Worm (Caenorhabditis elegans): ENCODE data around the gene T23E1.3.

The T23E1.3 gene

DNA sequence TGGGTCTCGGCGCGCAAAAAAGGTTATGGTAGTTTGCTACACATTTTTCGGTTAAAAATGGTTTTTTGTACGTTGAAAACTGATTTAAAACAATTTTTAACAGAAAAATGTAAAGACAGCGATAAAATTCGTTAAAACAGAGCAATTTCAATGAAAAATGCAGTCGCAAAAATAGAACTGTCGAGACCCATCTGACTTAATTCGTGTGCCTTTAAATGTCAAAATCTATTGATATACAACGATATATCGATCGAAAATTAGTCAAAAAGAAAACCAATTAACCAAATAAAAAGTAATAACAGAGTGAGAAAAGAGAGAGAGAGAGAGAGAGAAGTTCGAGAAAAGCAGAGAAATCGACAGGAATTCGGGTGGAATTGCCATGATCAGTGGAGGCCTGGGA, 24.6 kb upstream of the T23E1.3 start:
- TF ChIP-seq pha-2 (tag; optimal IDR thresholded peaks at IDR 0.05) (no peak), dve-1 (tag; optimal IDR thresholded peaks at IDR 0.05) (no peak)

DNA sequence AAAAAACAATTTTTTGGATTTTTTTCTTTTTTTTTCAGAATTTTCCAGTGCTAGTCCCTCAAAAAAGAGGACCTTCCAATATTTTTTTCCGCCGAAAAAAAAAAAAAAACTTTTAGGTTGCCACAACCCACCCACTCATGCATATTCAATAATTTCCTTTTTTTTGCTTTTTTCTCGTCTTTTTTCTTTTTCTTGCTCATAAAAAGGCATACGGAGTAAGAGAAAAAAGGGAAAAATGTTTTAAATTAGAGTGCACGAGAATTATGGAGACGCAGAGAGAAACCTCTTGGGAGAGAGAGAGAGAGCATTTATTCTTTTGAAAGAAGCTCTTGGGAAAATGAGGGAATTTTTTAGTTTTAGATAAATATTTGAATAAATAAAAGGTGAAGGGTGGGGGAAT, 17.7 kb upstream of the T23E1.3 start:
- no peak for TF ChIP-seq elt-4 (tag; optimal IDR thresholded peaks at IDR 0.05)
- TF ChIP-seq ceh-6 (GFP tag; optimal IDR thresholded peaks at IDR 0.05) = no peak
- TF ChIP-seq ceh-24 (tag; optimal IDR thresholded peaks at IDR 0.05) = no peak
- TF ChIP-seq hlh-13 (GFP tag; optimal IDR thresholded peaks at IDR 0.05) = no peak
- no peak for TF ChIP-seq madf-2 (tag; optimal IDR thresholded peaks at IDR 0.05)
- no peak for TF ChIP-seq ceh-19 (GFP tag; optimal IDR thresholded peaks at IDR 0.05)
- no peak for TF ChIP-seq pax-1 (tag; optimal IDR thresholded peaks at IDR 0.05)
- no peak for TF ChIP-seq nfya-1 (tag; optimal IDR thresholded peaks at IDR 0.05)

DNA sequence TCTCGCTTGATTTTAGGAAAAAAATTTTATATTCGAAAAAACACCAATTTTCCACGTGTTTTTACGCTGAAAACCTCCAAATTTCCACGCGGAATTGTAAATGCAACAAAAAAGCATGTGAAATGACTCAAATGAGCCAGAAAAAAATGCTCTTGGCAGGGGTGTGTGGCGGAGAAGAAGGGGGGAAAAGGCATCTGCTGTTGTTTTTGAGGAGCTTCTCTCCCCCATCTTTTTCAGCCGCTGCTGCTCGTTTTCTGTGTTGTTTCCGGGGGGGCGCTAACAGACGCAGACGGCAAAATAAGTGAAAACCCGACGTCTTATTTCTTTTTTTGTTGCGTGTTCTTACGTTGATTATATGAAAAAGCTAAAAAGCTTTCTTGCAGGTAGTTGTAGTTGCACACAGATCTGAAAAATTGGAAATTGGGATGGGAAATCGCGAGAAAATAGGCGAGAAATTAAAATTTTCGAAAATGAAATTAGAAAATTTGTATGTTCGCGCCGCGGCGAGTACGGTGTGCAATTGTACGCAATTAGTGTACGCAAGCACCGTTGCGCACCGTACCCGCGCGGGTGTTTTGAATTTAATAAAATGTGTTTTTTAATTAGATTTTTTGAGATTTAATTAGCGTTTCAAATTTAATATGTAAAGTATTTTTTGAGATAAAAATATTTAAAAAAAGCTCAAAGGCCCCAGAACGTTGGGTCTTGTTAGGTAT, 13.7 kb upstream of the T23E1.3 start:
- TF ChIP-seq C08G9.2 (tag; optimal IDR thresholded peaks at IDR 0.05) (no peak), Y22D7AL.16 (tag; optimal IDR thresholded peaks at IDR 0.05) (no peak), unc-55 (GFP tag; optimal IDR thresholded peaks at IDR 0.05) (no peak), hlh-15 (tag; optimal IDR thresholded peaks at IDR 0.05) (no peak), unc-42 (tag; optimal IDR thresholded peaks at IDR 0.05) (no peak), ceh-30 (tag; optimal IDR thresholded peaks at IDR 0.05) (no peak), hlh-30 (tag; optimal IDR thresholded peaks at IDR 0.05; ENCODE audit: insufficient read depth) (no peak), syd-9 (tag; optimal IDR thresholded peaks at IDR 0.05) (no peak), unc-3 (GFP tag; conservative IDR thresholded peaks at IDR 0.05) (no peak), unc-3 (tag; optimal IDR thresholded peaks at IDR 0.05) (no peak), lin-11 (tag; optimal IDR thresholded peaks at IDR 0.05) (no peak), fax-1 (tag; optimal IDR thresholded peaks at IDR 0.05) (no peak), sdc-2 (tag; optimal IDR thresholded peaks at IDR 0.05) (no peak), ceh-9 (tag; optimal IDR thresholded peaks at IDR 0.05) (no peak), sox-4 (tag; optimal IDR thresholded peaks at IDR 0.05) (no peak)

DNA sequence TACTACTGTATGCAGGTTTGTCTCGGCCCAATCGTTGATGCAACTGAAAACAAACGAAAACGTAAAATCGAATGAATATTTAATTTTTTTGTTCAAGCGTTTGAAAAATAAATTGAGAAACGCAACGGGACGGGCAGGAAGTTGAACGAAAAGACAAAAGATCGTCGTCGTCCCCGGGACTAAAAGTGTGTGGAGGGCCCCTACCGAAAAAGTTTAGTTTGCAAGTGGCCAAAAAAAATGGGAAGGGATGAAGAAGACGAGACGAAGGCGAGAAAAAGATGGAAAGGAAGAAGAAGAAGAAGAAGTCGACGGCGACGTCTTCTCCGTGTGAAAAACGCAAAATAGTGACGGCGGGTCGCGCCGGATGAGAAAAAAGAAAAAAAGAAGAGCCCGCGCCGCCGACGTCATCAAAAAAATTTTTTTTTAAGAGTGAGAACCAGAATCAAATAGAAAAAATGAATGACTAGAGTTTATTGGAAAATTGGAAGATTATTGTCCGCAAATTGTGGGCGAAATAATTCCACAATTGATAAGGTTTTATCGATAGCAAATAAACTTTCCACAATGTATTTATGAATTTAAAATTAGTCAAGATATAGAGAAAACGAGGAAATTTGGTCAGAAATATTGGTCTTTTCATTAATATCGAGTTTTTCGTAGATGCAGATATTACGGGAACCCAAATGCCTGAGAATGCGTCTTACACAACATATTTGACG, 12.4 kb upstream of the T23E1.3 start, which contains the start of gene mca-3:
Gene mca-3 (minus strand): TSS at position 51 of the 719 bp plus-strand sequence.
- no peak for TF ChIP-seq pat-9 (tag; optimal IDR thresholded peaks at IDR 0.05)
- TF ChIP-seq ceh-31 (tag; optimal IDR thresholded peaks at IDR 0.05) = peak; percentile 8
- peak; percentile 19 for TF ChIP-seq elt-2 (tag; optimal IDR thresholded peaks at IDR 0.05)
- no peak for TF ChIP-seq pqm-1 (tag; optimal IDR thresholded peaks at IDR 0.05)
- TF ChIP-seq unc-42 (tag; optimal IDR thresholded peaks at IDR 0.05) = peak; percentile 48

DNA sequence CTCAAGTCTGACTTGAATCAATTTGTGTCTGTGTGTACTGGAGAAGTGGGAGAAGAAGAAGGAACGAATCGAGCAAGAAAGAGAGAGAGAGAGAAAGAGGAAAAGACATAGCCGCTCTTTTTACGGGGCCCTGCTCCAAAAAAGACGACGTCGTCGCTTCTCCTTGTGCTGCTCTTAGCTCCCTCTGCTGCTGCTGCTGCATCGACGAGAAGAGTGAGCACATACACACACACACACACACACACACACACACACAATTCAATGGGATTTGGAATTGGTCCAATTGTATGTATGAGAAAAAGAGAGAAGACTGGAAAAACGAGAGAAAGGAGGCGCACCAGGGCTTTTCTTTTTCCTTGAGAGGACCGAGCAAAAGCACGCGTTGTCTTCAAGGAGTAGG, 10.7 kb upstream of the T23E1.3 start:
- TF ChIP-seq ceh-31 (tag; optimal IDR thresholded peaks at IDR 0.05) (peak; percentile 57), ceh-34 (tag; optimal IDR thresholded peaks at IDR 0.05) (no peak), dve-1 (tag; optimal IDR thresholded peaks at IDR 0.05) (no peak), C08G9.2 (tag; optimal IDR thresholded peaks at IDR 0.05) (no peak), unc-42 (tag; optimal IDR thresholded peaks at IDR 0.05) (peak; percentile 93), nhr-11 (tag; optimal IDR thresholded peaks at IDR 0.05) (no peak), ceh-14 (tag; optimal IDR thresholded peaks at IDR 0.05) (peak; percentile 49), pha-4 (tag; optimal IDR thresholded peaks at IDR 0.05) (no peak), Y22D7AL.16 (tag; optimal IDR thresholded peaks at IDR 0.05) (no peak), fax-1 (tag; optimal IDR thresholded peaks at IDR 0.05) (no peak), ceh-19 (GFP tag; optimal IDR thresholded peaks at IDR 0.05) (peak; percentile 30), nfya-1 (tag; optimal IDR thresholded peaks at IDR 0.05) (peak; percentile 62), pqm-1 (tag; optimal IDR thresholded peaks at IDR 0.05) (no peak), ceh-9 (tag; optimal IDR thresholded peaks at IDR 0.05) (no peak), zip-5 (tag; optimal IDR thresholded peaks at IDR 0.05) (no peak), rnt-1 (tag; optimal IDR thresholded peaks at IDR 0.05) (no peak), che-1 (tag; optimal IDR thresholded peaks at IDR 0.05) (peak; percentile 17), ahr-1 (tag; optimal IDR thresholded peaks at IDR 0.05) (no peak), hlh-30 (tag; optimal IDR thresholded peaks at IDR 0.05; ENCODE audit: insufficient read depth) (no peak), tbx-2 (tag; optimal IDR thresholded peaks at IDR 0.05) (peak; percentile 26), ceh-18 (tag; optimal IDR thresholded peaks at IDR 0.05) (peak; percentile 53), ceh-2 (tag; optimal IDR thresholded peaks at IDR 0.05) (no peak), F13H6.1 (tag; optimal IDR thresholded peaks at IDR 0.05) (peak; percentile 1), ceh-6 (GFP tag; optimal IDR thresholded peaks at IDR 0.05) (no peak), madf-2 (tag; optimal IDR thresholded peaks at IDR 0.05) (peak; percentile 18)

Data from whole organism, late embryonic.